Fruit fly (Drosophila melanogaster): ENCODE results near the gene Nf-YA.

Gene Nf-YA

dm6 chr3L:9446731-9447238 lies 4.7 kb upstream of the Nf-YA start, which contains the start of gene CG3529:
TSS of gene CG3529 (plus strand) at chr3L:9446864.
- no peak for TF ChIP-seq Myc (optimal IDR thresholded peaks at IDR 0.05)
- TF ChIP-seq insv (optimal IDR thresholded peaks at IDR 0.05), result no peak
- TF ChIP-seq h (optimal IDR thresholded peaks at IDR 0.05), result no peak
- TF ChIP-seq psq (optimal IDR thresholded peaks at IDR 0.05), result no peak
- no peak for TF ChIP-seq ttk (optimal IDR thresholded peaks at IDR 0.05)
- no peak for TF ChIP-seq Sin3A (optimal IDR thresholded peaks at IDR 0.05)

- TF ChIP-seq psq (optimal IDR thresholded peaks at IDR 0.05) (no peak), Sin3A (optimal IDR thresholded peaks at IDR 0.05) (no peak), ttk (optimal IDR thresholded peaks at IDR 0.05) (no peak), insv (optimal IDR thresholded peaks at IDR 0.05) (no peak), Myc (optimal IDR thresholded peaks at IDR 0.05) (no peak), h (optimal IDR thresholded peaks at IDR 0.05) (no peak)
Measured at dm6 chr3L:9442625-9443282, 687 bp upstream of the Nf-YA start, which contains the start of gene Srg3. TSS of gene Srg3 (plus strand) at chr3L:9443232.

dm6 chr3L:9438858-9439257 lies 3.2 kb downstream of the Nf-YA start:
- no peak for TF ChIP-seq insv (optimal IDR thresholded peaks at IDR 0.05)
- TF ChIP-seq h (optimal IDR thresholded peaks at IDR 0.05), result no peak
- no peak for TF ChIP-seq Sin3A (optimal IDR thresholded peaks at IDR 0.05)
- TF ChIP-seq Myc (optimal IDR thresholded peaks at IDR 0.05), result no peak
- no peak for TF ChIP-seq psq (optimal IDR thresholded peaks at IDR 0.05)
- TF ChIP-seq ttk (optimal IDR thresholded peaks at IDR 0.05), result no peak

dm6 chr3L:9435831-9436230 lies 6.2 kb downstream of the Nf-YA start:
- TF ChIP-seq Sin3A (optimal IDR thresholded peaks at IDR 0.05), result no peak
- no peak for TF ChIP-seq psq (optimal IDR thresholded peaks at IDR 0.05)
- no peak for TF ChIP-seq ttk (optimal IDR thresholded peaks at IDR 0.05)
- TF ChIP-seq insv (optimal IDR thresholded peaks at IDR 0.05), result no peak
- no peak for TF ChIP-seq h (optimal IDR thresholded peaks at IDR 0.05)
- no peak for TF ChIP-seq Myc (optimal IDR thresholded peaks at IDR 0.05)

dm6 chr3L:9435315-9435714 lies 6.8 kb downstream of the Nf-YA start, which contains the start of gene CG42526:
TSS of gene CG42526 (minus strand) at chr3L:9435399.
- TF ChIP-seq Sin3A (optimal IDR thresholded peaks at IDR 0.05) (no peak), ttk (optimal IDR thresholded peaks at IDR 0.05) (no peak), Myc (optimal IDR thresholded peaks at IDR 0.05) (no peak), h (optimal IDR thresholded peaks at IDR 0.05) (no peak), insv (optimal IDR thresholded peaks at IDR 0.05) (no peak), psq (optimal IDR thresholded peaks at IDR 0.05) (no peak)

dm6 chr3L:9432810-9433587 lies 9.1 kb downstream of the Nf-YA start:
- TF ChIP-seq h (optimal IDR thresholded peaks at IDR 0.05) (no peak), Myc (optimal IDR thresholded peaks at IDR 0.05) (no peak), ttk (optimal IDR thresholded peaks at IDR 0.05) (no peak), Sin3A (optimal IDR thresholded peaks at IDR 0.05) (no peak), psq (optimal IDR thresholded peaks at IDR 0.05) (no peak), insv (optimal IDR thresholded peaks at IDR 0.05) (no peak)

- TF ChIP-seq Sin3A (optimal IDR thresholded peaks at IDR 0.05) (no peak), h (optimal IDR thresholded peaks at IDR 0.05) (no peak), insv (optimal IDR thresholded peaks at IDR 0.05) (no peak), ttk (optimal IDR thresholded peaks at IDR 0.05) (no peak), Myc (optimal IDR thresholded peaks at IDR 0.05) (no peak), psq (optimal IDR thresholded peaks at IDR 0.05) (no peak)
Measured at dm6 chr3L:9431848-9432623, 10.0 kb downstream of the Nf-YA start.

- TF ChIP-seq insv (optimal IDR thresholded peaks at IDR 0.05) (no peak), Sin3A (optimal IDR thresholded peaks at IDR 0.05) (no peak), psq (optimal IDR thresholded peaks at IDR 0.05) (no peak), ttk (optimal IDR thresholded peaks at IDR 0.05) (no peak), h (optimal IDR thresholded peaks at IDR 0.05) (no peak), Myc (optimal IDR thresholded peaks at IDR 0.05) (no peak)
Measured at dm6 chr3L:9430608-9430952, 11.5 kb downstream of the Nf-YA start.

dm6 chr3L:9429665-9430607 lies 12.1 kb downstream of the Nf-YA start, which contains the start of the genes RpS17 and MTF-1:
TSS of gene RpS17 (minus strand) at chr3L:9429821.
TSS of gene MTF-1 (plus strand) at chr3L:9430312.
- no peak for TF ChIP-seq insv (optimal IDR thresholded peaks at IDR 0.05)

- no peak for TF ChIP-seq insv (optimal IDR thresholded peaks at IDR 0.05)
- TF ChIP-seq Myc (optimal IDR thresholded peaks at IDR 0.05), result no peak
- TF ChIP-seq h (optimal IDR thresholded peaks at IDR 0.05), result no peak
- no peak for TF ChIP-seq Sin3A (optimal IDR thresholded peaks at IDR 0.05)
- no peak for TF ChIP-seq ttk (optimal IDR thresholded peaks at IDR 0.05)
- no peak for TF ChIP-seq psq (optimal IDR thresholded peaks at IDR 0.05)
Measured at dm6 chr3L:9426656-9427294, 15.3 kb downstream of the Nf-YA start, which contains the start of the genes Atat and Shc. TSS of gene Atat (minus strand) at chr3L:9426758. TSS of gene Shc (plus strand) at chr3L:9427010.

Measured in Kc167 (cell line).